Fruit fly (Drosophila melanogaster) Kc167 (cell line): ENCODE data around the gene Pdha.

ENCODE experiments used
- Myc ChIP-seq: fragments of >200 bp; optimal IDR thresholded peaks from 2 replicates; lab custom pipeline; 2017; ENCODE audit warnings: missing external identifiers
- Sin3A ChIP-seq: fragments of >200 bp; optimal IDR thresholded peaks from 2 replicates; lab custom pipeline; 2018; ENCODE audit warnings: missing external identifiers
- h ChIP-seq: fragments of >200 bp; optimal IDR thresholded peaks from 3 replicates; lab custom pipeline; 2018; ENCODE audit warnings: missing external identifiers
- insv ChIP-seq: fragments of >200 bp; optimal IDR thresholded peaks from 3 replicates; lab custom pipeline; 2018; ENCODE audit warnings: missing external identifiers
- psq ChIP-seq: fragments of >200 bp; optimal IDR thresholded peaks from 2 replicates; lab custom pipeline; 2017; ENCODE audit warnings: missing external identifiers
- ttk ChIP-seq: sonication (Bioruptor generic); optimal IDR thresholded peaks from 2 replicates; lab custom pipeline; 2017; ENCODE audit warnings: missing external identifiers

The Pdha gene

dm6 chrX:4702118-4702517, at the start of gene Pdha:
Gene Pdha (plus strand): TSS chrX:4702284.
- TF ChIP-seq insv, result no peak
- TF ChIP-seq ttk (lab: Kevin White, UChicago), result no peak
- TF ChIP-seq psq, result no peak
- no peak for TF ChIP-seq h (lab: Kevin White, UChicago)
- TF ChIP-seq Myc (lab: Kevin White, UChicago), result no peak
- TF ChIP-seq Sin3A, result no peak

dm6 chrX:4654397-4654796, 47.7 kb upstream of the Pdha start, which contains the start of gene CG15473:
Gene CG15473 (minus strand): TSS chrX:4654497.
- TF ChIP-seq ttk (lab: Kevin White, UChicago) (no peak), h (lab: Kevin White, UChicago) (no peak), psq (no peak), Myc (lab: Kevin White, UChicago) (no peak), insv (no peak), Sin3A (no peak)

dm6 chrX:4657896-4658295, 44.2 kb upstream of the Pdha start:
- TF ChIP-seq insv (no peak), psq (no peak), h (lab: Kevin White, UChicago) (no peak), Myc (lab: Kevin White, UChicago) (no peak), ttk (lab: Kevin White, UChicago) (no peak), Sin3A (no peak)

- TF ChIP-seq ttk (lab: Kevin White, UChicago) (no peak), h (lab: Kevin White, UChicago) (no peak), insv (no peak), Sin3A (no peak), Myc (lab: Kevin White, UChicago) (no peak), psq (no peak)
Observed at dm6 chrX:4660642-4661252, 41.3 kb upstream of the Pdha start.

dm6 chrX:4664107-4664506, 38.0 kb upstream of the Pdha start:
- no peak for TF ChIP-seq ttk (lab: Kevin White, UChicago)
- no peak for TF ChIP-seq Myc (lab: Kevin White, UChicago)
- no peak for TF ChIP-seq Sin3A
- no peak for TF ChIP-seq insv
- TF ChIP-seq psq, result no peak
- no peak for TF ChIP-seq h (lab: Kevin White, UChicago)

dm6 chrX:4666650-4667360, 35.3 kb upstream of the Pdha start, which contains the start of gene CG3009:
Gene CG3009 (minus strand): TSS chrX:4666700.
- TF ChIP-seq Sin3A (no peak), psq (no peak), ttk (lab: Kevin White, UChicago) (no peak), insv (no peak), Myc (lab: Kevin White, UChicago) (no peak), h (lab: Kevin White, UChicago) (no peak)

- TF ChIP-seq ttk (lab: Kevin White, UChicago) (no peak), insv (no peak), h (lab: Kevin White, UChicago) (no peak), Sin3A (no peak), Myc (lab: Kevin White, UChicago) (no peak), psq (no peak)
Observed at dm6 chrX:4669438-4669837, 32.6 kb upstream of the Pdha start.

- no peak for TF ChIP-seq Sin3A
- TF ChIP-seq psq, result no peak
- TF ChIP-seq Myc (lab: Kevin White, UChicago), result no peak
- no peak for TF ChIP-seq ttk (lab: Kevin White, UChicago)
- TF ChIP-seq insv, result no peak
- no peak for TF ChIP-seq h (lab: Kevin White, UChicago)
Observed at dm6 chrX:4671194-4671626, 30.9 kb upstream of the Pdha start.

dm6 chrX:4675054-4675453, 27.0 kb upstream of the Pdha start:
- TF ChIP-seq ttk (lab: Kevin White, UChicago) (no peak), insv (no peak), h (lab: Kevin White, UChicago) (no peak), Myc (lab: Kevin White, UChicago) (no peak)

- TF ChIP-seq h (lab: Kevin White, UChicago), result no peak
- no peak for TF ChIP-seq insv
- TF ChIP-seq Myc (lab: Kevin White, UChicago), result no peak
- no peak for TF ChIP-seq psq
- no peak for TF ChIP-seq Sin3A
- TF ChIP-seq ttk (lab: Kevin White, UChicago), result no peak
Observed at dm6 chrX:4677427-4677826, 24.7 kb upstream of the Pdha start.

dm6 chrX:4678146-4678912, 23.8 kb upstream of the Pdha start:
- no peak for TF ChIP-seq insv

- TF ChIP-seq Sin3A (no peak), h (lab: Kevin White, UChicago) (no peak), ttk (lab: Kevin White, UChicago) (no peak), psq (no peak), insv (no peak), Myc (lab: Kevin White, UChicago) (no peak)
Observed at dm6 chrX:4678913-4679812, 22.9 kb upstream of the Pdha start, which contains the start of gene fzr. Gene fzr (minus strand): TSS chrX:4679537.
